Worm (Caenorhabditis elegans) whole organism, L2 larva: Measurements from ENCODE around the gene sptl-3.

Experiments
- C34F6.9 ChIP-seq: fragments of 150-350 bp; optimal IDR thresholded peaks from 2 replicates; lab custom pipeline; 2014; ENCODE audit warnings: missing biosample characterization, missing genetic modification characterization
- F13H6.1 ChIP-seq: sonication (generic microtip); optimal IDR thresholded peaks from 2 replicates; lab custom pipeline; 2016; ENCODE audit warnings: missing genetic modification characterization, missing compliant biosample characterization
- R02D3.7 ChIP-seq: fragments of 150-350 bp; optimal IDR thresholded peaks from 2 replicates; lab custom pipeline; 2014; ENCODE audit warnings: missing biosample characterization, missing genetic modification characterization
- ZK546.5 ChIP-seq: sonication (generic microtip); optimal IDR thresholded peaks from 2 replicates; lab custom pipeline; 2017; ENCODE audit warnings: missing biosample characterization, missing genetic modification characterization
- aly-2 ChIP-seq: fragments of 150-350 bp; optimal IDR thresholded peaks from 2 replicates; lab custom pipeline; 2014; ENCODE audit warnings: missing biosample characterization, missing genetic modification characterization
- ama-1 ChIP-seq: fragments of 150-350 bp; optimal IDR thresholded peaks from 2 replicates; lab custom pipeline; 2018; ENCODE audit warnings: inconsistent platforms
- ceh-82 ChIP-seq: fragments of 150-350 bp; optimal IDR thresholded peaks from 2 replicates; lab custom pipeline; 2014; ENCODE audit warnings: missing biosample characterization, missing genetic modification characterization
- crh-2 ChIP-seq: sonication (generic microtip); optimal IDR thresholded peaks from 2 replicates; lab custom pipeline; 2017; ENCODE audit warnings: missing biosample characterization, missing genetic modification characterization
- dmd-4 ChIP-seq: sonication (generic microtip); optimal IDR thresholded peaks from 2 replicates; lab custom pipeline; 2017; ENCODE audit warnings: missing biosample characterization, missing genetic modification characterization
- egl-27 ChIP-seq: sonication (generic microtip); optimal IDR thresholded peaks from 3 replicates; lab custom pipeline; 2017; ENCODE audit warnings: missing biosample characterization, missing genetic modification reagents, missing genetic modification characterization
- elt-1 ChIP-seq: fragments of 150-350 bp; optimal IDR thresholded peaks from 2 replicates; lab custom pipeline; 2014; ENCODE audit warnings: missing biosample characterization, missing genetic modification characterization
- elt-3 ChIP-seq: sonication (generic microtip); optimal IDR thresholded peaks from 2 replicates; lab custom pipeline; 2017; ENCODE audit warnings: missing biosample characterization, missing genetic modification characterization
- fos-1 ChIP-seq: fragments of 150-350 bp; optimal IDR thresholded peaks from 2 replicates; lab custom pipeline; 2014; ENCODE audit warnings: missing biosample characterization, missing genetic modification characterization
- gmeb-1 ChIP-seq: fragments of 150-350 bp; optimal IDR thresholded peaks from 2 replicates; lab custom pipeline; 2014; ENCODE audit warnings: missing biosample characterization, missing genetic modification characterization
- lin-11 ChIP-seq: fragments of 150-350 bp; sonication (generic microtip); optimal IDR thresholded peaks from 2 replicates; lab custom pipeline; 2014; ENCODE audit warnings: missing biosample characterization, missing genetic modification characterization, inconsistent platforms, mixed read lengths
- lin-13 ChIP-seq: fragments of 150-350 bp; optimal IDR thresholded peaks from 2 replicates; lab custom pipeline; 2014; ENCODE audit warnings: missing biosample characterization, missing genetic modification reagents, missing genetic modification characterization
- lsy-2 ChIP-seq, 2 experiments: fragments of 150-350 bp in 1 of 2; sonication (generic microtip) in 1 of 2; optimal IDR thresholded peaks; 2 replicates each; lab custom pipeline; 2014 to 2017; ENCODE audit warnings: missing biosample characterization in 2 of 2, missing genetic modification characterization in 2 of 2
- mab-5 ChIP-seq: fragments of 150-350 bp; optimal IDR thresholded peaks from 2 replicates; lab custom pipeline; 2014; ENCODE audit warnings: missing biosample characterization, missing genetic modification characterization
- mbf-1 ChIP-seq: sonication (generic microtip); optimal IDR thresholded peaks from 2 replicates; lab custom pipeline; 2017; ENCODE audit warnings: missing biosample characterization, missing genetic modification characterization
- nhr-10 ChIP-seq: sonication (generic microtip); optimal IDR thresholded peaks from 2 replicates; lab custom pipeline; 2017; ENCODE audit warnings: missing biosample characterization, missing genetic modification characterization
- nhr-12 ChIP-seq: fragments of 150-350 bp; optimal IDR thresholded peaks from 2 replicates; lab custom pipeline; 2014; ENCODE audit warnings: missing biosample characterization, missing genetic modification characterization
- nhr-21 ChIP-seq: fragments of 150-350 bp; optimal IDR thresholded peaks from 2 replicates; lab custom pipeline; 2014; ENCODE audit warnings: missing biosample characterization, missing genetic modification characterization
- nhr-23 ChIP-seq: fragments of 150-350 bp; optimal IDR thresholded peaks from 2 replicates; lab custom pipeline; 2014; ENCODE audit warnings: missing biosample characterization, missing genetic modification reagents, missing genetic modification characterization
- nhr-237 ChIP-seq: fragments of 150-350 bp; optimal IDR thresholded peaks from 2 replicates; lab custom pipeline; 2014; ENCODE audit warnings: missing biosample characterization, missing genetic modification characterization
- nhr-25 ChIP-seq: fragments of 150-350 bp; sonication (generic microtip); optimal IDR thresholded peaks from 3 replicates; lab custom pipeline; 2014; ENCODE audit warnings: missing biosample characterization, missing genetic modification characterization
- nhr-6 ChIP-seq: fragments of 150-350 bp; optimal IDR thresholded peaks from 2 replicates; lab custom pipeline; 2014; ENCODE audit warnings: missing biosample characterization, missing genetic modification characterization
- nhr-77 ChIP-seq: fragments of 150-350 bp; optimal IDR thresholded peaks from 2 replicates; lab custom pipeline; 2014; ENCODE audit warnings: missing biosample characterization, missing genetic modification characterization
- sem-4 ChIP-seq: fragments of 150-350 bp; optimal IDR thresholded peaks from 2 replicates; lab custom pipeline; 2014; ENCODE audit warnings: missing biosample characterization, missing genetic modification reagents, missing genetic modification characterization
- skn-1 ChIP-seq: sonication (generic microtip); optimal IDR thresholded peaks from 2 replicates; lab custom pipeline; 2017; ENCODE audit warnings: missing biosample characterization, missing genetic modification characterization
- sma-3 ChIP-seq: sonication (generic microtip); optimal IDR thresholded peaks from 2 replicates; lab custom pipeline; 2016; ENCODE audit warnings: missing genetic modification reagents, missing genetic modification characterization, missing compliant biosample characterization
- sma-9 ChIP-seq, 2 experiments: fragments of 150-350 bp in 1 of 2; sonication (generic microtip) in 1 of 2; optimal IDR thresholded peaks; 2 replicates each; lab custom pipeline; 2014 to 2016; ENCODE audit warnings: missing genetic modification characterization in 2 of 2, mild to moderate bottlenecking in 1 of 2, missing biosample characterization in 1 of 2, missing compliant biosample characterization in 1 of 2, missing genetic modification reagents in 1 of 2, moderate library complexity in 1 of 2
- snpc-4 ChIP-seq: fragments of 150-350 bp; optimal IDR thresholded peaks from 2 replicates; lab custom pipeline; 2014; ENCODE audit warnings: missing biosample characterization, missing genetic modification characterization
- unc-39 ChIP-seq: fragments of 150-350 bp; optimal IDR thresholded peaks from 2 replicates; lab custom pipeline; 2014; ENCODE audit warnings: missing biosample characterization, missing genetic modification characterization
- unc-55 ChIP-seq: fragments of 150-350 bp; sonication (generic microtip); optimal IDR thresholded peaks from 3 replicates; lab custom pipeline; 2014; ENCODE audit warnings: missing biosample characterization, missing genetic modification reagents, missing genetic modification characterization
- ztf-1 ChIP-seq: fragments of 200-800 bp; sonication (Bioruptor generic); conservative IDR thresholded peaks from 2 replicates; pipeline ENCODE4 v1.3.6; 2022; ENCODE audit warnings: missing genetic modification characterization, missing compliant biosample characterization
- ztf-11 ChIP-seq: sonication (generic microtip); optimal IDR thresholded peaks from 2 replicates; lab custom pipeline; 2017; ENCODE audit warnings: missing biosample characterization, missing genetic modification characterization
- ztf-4 ChIP-seq: fragments of 150-350 bp; optimal IDR thresholded peaks from 2 replicates; lab custom pipeline; 2014; ENCODE audit warnings: missing biosample characterization, missing genetic modification characterization

The sptl-3 gene

DNA sequence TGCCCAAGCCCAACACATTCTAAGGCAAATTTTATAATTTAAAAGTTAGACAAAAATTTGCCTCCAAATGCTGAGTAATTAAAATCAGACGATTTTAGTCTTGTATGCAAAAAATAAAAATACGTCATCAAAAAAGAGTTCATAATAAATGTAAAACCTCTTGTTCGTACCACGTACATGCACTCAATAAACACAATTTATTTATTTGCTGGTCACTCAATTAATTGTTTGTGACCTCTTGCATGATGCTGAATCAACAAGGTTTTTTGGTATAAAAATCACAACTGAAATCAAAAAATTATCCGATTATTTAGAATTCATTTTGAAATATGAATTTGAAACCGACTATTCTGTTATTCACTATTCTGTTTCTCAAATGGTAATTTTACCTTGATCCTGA, 43.0 kb upstream of the sptl-3 start, which contains the start of gene hpx-2:
Gene hpx-2, plus strand, starts transcription at position 301 of the 400 bp plus-strand sequence.
- TF ChIP-seq nhr-10 (tag; lab: Kevin White, UChicago) (no peak), sma-9 (GFP tag; optimal IDR thresholded peaks at IDR 0.05; lab: Kevin White, UChicago) (no peak), sma-9 (tag; optimal IDR thresholded peaks at IDR 0.05; lab: Kevin White, UChicago) (no peak), lin-11 (no peak), nhr-23 (tag; lab: Kevin White, UChicago) (no peak), sma-3 (no peak), F13H6.1 (tag; lab: Kevin White, UChicago) (no peak), nhr-237 (no peak), egl-27 (tag; lab: Kevin White, UChicago) (no peak), crh-2 (tag; lab: Kevin White, UChicago) (no peak), elt-3 (tag; lab: Kevin White, UChicago) (no peak), nhr-21 (no peak), ama-1 (no peak), ZK546.5 (tag; lab: Kevin White, UChicago) (no peak), nhr-77 (tag; lab: Kevin White, UChicago) (no peak), unc-39 (tag; lab: Kevin White, UChicago) (no peak), dmd-4 (tag; lab: Kevin White, UChicago) (no peak), unc-55 (GFP tag; lab: Kevin White, UChicago) (no peak), lsy-2 (tag; optimal IDR thresholded peaks at IDR 0.05; lab: Kevin White, UChicago) (no peak)

DNA sequence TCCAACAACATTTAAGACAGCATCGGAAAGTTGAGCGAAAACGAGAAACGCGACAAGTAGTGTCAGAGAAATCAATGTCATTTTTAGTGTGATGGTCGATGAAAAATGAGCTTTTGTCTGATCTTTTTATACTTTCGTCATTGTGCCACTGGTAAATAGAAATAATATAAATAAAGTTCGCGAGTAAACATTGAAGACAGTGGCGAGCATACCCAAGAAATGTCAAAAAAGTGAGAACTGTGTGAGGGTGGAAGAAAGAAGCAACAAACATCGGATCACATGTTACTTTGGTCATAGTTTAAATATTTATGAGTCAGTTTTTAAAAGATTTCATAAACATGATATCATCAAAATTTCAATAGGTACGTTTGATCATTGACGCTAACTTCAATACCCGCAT, 38.8 kb upstream of the sptl-3 start, which contains the start of gene ttr-21:
Gene ttr-21, minus strand, starts transcription at position 100 of the 400 bp plus-strand sequence.
- TF ChIP-seq nhr-25 (tag; lab: Kevin White, UChicago): no peak
- no peak for TF ChIP-seq mab-5 (tag; lab: Kevin White, UChicago)
- TF ChIP-seq F13H6.1 (tag; lab: Kevin White, UChicago): peak; percentile 10
- no peak for TF ChIP-seq ztf-11 (tag; lab: Kevin White, UChicago)
- TF ChIP-seq fos-1 (tag; lab: Kevin White, UChicago): no peak
- no peak for TF ChIP-seq lsy-2 (tag; optimal IDR thresholded peaks at IDR 0.05; lab: Kevin White, UChicago)

- TF ChIP-seq ceh-82 (tag; lab: Kevin White, UChicago): no peak
- no peak for TF ChIP-seq elt-1 (tag; lab: Kevin White, UChicago)
- no peak for TF ChIP-seq R02D3.7 (tag; lab: Kevin White, UChicago)
- no peak for TF ChIP-seq skn-1 (tag; lab: Kevin White, UChicago)
- TF ChIP-seq sem-4 (tag; lab: Kevin White, UChicago): no peak
- no peak for TF ChIP-seq dmd-4 (tag; lab: Kevin White, UChicago)
- TF ChIP-seq nhr-21: no peak
Observed at ce11 chrV:13856376-13856775, 36.7 kb upstream of the sptl-3 start, which contains the start of gene srx-134. srx-134 (minus strand) TSS chrV:13856476.

- no peak for TF ChIP-seq sma-3
- no peak for TF ChIP-seq aly-2
- TF ChIP-seq nhr-23 (tag; lab: Kevin White, UChicago): no peak
- TF ChIP-seq nhr-12 (tag; lab: Kevin White, UChicago): no peak
- no peak for TF ChIP-seq lsy-2 (tag; optimal IDR thresholded peaks at IDR 0.05; lab: Kevin White, UChicago)
- TF ChIP-seq nhr-25 (tag; lab: Kevin White, UChicago): no peak
- TF ChIP-seq nhr-6 (tag; lab: Kevin White, UChicago): no peak
- no peak for TF ChIP-seq snpc-4 (tag; lab: Kevin White, UChicago)
- no peak for TF ChIP-seq crh-2 (tag; lab: Kevin White, UChicago)
- TF ChIP-seq gmeb-1: no peak
- TF ChIP-seq lin-13 (GFP tag; lab: Kevin White, UChicago): no peak
- TF ChIP-seq ztf-4 (tag; lab: Kevin White, UChicago): no peak
Observed at ce11 chrV:13857132-13857531, 36.0 kb upstream of the sptl-3 start, which contains the start of gene srx-136. srx-136 (plus strand) TSS chrV:13857432.

DNA sequence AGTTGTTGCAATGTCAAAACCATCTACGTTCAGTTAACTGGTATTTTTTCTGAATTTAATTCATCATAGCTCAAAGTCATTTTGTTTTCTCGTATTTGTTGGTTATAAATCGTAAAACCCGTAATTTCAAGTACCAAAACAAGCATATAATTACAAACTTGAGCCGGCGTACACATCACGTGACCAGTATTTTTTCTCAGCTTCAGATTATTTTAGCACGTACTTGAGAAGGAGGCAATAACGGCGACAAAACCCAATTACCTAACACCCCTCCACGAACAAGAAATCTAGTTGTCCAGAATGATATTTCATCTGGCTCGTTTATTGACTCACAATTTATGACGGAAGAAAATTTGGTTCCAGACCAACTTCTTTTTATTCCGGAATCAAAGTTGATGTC, 34.2 kb upstream of the sptl-3 start, which contains the start of gene srx-135:
Gene srx-135, plus strand, starts transcription at position 301 of the 400 bp plus-strand sequence.
- TF ChIP-seq dmd-4 (tag; lab: Kevin White, UChicago): no peak
- no peak for TF ChIP-seq ztf-1 (GFP tag; lab: Robert Waterston, UW)
- no peak for TF ChIP-seq nhr-21
- TF ChIP-seq nhr-23 (tag; lab: Kevin White, UChicago): no peak
- TF ChIP-seq aly-2: no peak
- TF ChIP-seq lsy-2 (tag; optimal IDR thresholded peaks at IDR 0.05; lab: Kevin White, UChicago): no peak
- TF ChIP-seq C34F6.9: no peak
- no peak for TF ChIP-seq mbf-1 (tag; lab: Kevin White, UChicago)
